Worm (Caenorhabditis elegans): ENCODE measurements around the gene sre-6.

DNA sequence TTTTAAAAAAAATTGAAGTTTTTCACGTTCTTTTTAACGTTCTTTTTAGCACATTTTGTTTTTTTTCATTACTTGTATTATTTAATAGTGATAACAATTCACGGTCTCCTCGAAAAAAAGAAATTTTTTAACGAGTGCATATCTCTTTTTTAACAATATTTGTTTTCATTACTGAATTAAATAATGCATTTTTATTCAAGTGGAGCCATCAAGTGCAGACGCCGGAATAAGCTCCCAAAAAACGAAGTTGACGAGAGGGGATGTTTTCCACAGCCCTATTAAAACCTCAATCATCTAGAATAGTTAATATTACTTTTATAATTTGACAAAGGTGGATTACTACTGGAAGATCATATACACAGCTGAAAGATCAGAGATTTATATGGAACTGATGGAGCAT lies 5.9 kb downstream of the sre-6 start, which contains the start of gene irld-6:
- no peak for TF ChIP-seq him-1 (tag; optimal IDR thresholded peaks at IDR 0.05)
- TF ChIP-seq unc-130 (GFP tag; optimal IDR thresholded peaks at IDR 0.05), result no peak
- TF ChIP-seq lag-1 (GFP tag; IDR thresholded peaks at IDR 0.05), result no peak
- no peak for TF ChIP-seq hrde-1 (tag; optimal IDR thresholded peaks at IDR 0.05; ENCODE audit: borderline replicate concordance)
- no peak for TF ChIP-seq B0336.3 (GFP tag; IDR thresholded peaks at IDR 0.05)
- no peak for TF ChIP-seq snpc-3.4 (tag; optimal IDR thresholded peaks at IDR 0.05)
- TF ChIP-seq pha-4 (tag; optimal IDR thresholded peaks at IDR 0.05), result no peak

Measured in whole organism, young adult.